Fruit fly (Drosophila melanogaster) whole organism, embryonic: ENCODE data around the gene CRIF.

ENCODE experiments used
- Adf1 ChIP-seq: fragments of 200-800 bp; sonication (Bioruptor generic); IDR thresholded peaks from 2 replicates; pipeline ENCODE4 v1.3.6; 2022; ENCODE audit warnings: missing biosample characterization, missing genetic modification characterization
- CG10147 ChIP-seq: fragments of 200-800 bp; sonication (Bioruptor generic); optimal IDR thresholded peaks from 2 replicates; lab custom pipeline; 2019; ENCODE audit warnings: missing biosample characterization, mild to moderate bottlenecking, missing genetic modification characterization, moderate library complexity
- CG10321 ChIP-seq: fragments of 200-800 bp; sonication (Bioruptor generic); IDR thresholded peaks from 2 replicates; pipeline ENCODE4 v1.3.6; 2022; ENCODE audit warnings: missing biosample characterization, missing genetic modification characterization
- CG10979 ChIP-seq: fragments of 200-800 bp; sonication (Bioruptor generic); optimal IDR thresholded peaks from 2 replicates; lab custom pipeline; 2018; ENCODE audit warnings: missing biosample characterization, mild to moderate bottlenecking, missing genetic modification characterization, moderate library complexity
- CG13775 ChIP-seq: fragments of 200-800 bp; sonication (Bioruptor generic); optimal IDR thresholded peaks from 3 replicates; lab custom pipeline; 2017; ENCODE audit warnings: missing biosample characterization, mild to moderate bottlenecking, missing genetic modification characterization
- CG15011 ChIP-seq: fragments of 200-800 bp; sonication (Bioruptor generic); optimal IDR thresholded peaks from 3 replicates; lab custom pipeline; 2018; ENCODE audit warnings: missing biosample characterization, mild to moderate bottlenecking, missing genetic modification characterization
- CG17802 ChIP-seq: fragments of 200-800 bp; sonication (Bioruptor generic); optimal IDR thresholded peaks from 2 replicates; lab custom pipeline; 2018; ENCODE audit warnings: missing biosample characterization, mild to moderate bottlenecking, missing genetic modification characterization, moderate library complexity
- CG2199 ChIP-seq: fragments of 200-800 bp; sonication (Bioruptor generic); IDR thresholded peaks from 3 replicates; pipeline ENCODE4 v1.3.6; 2022; ENCODE audit warnings: missing biosample characterization, missing genetic modification characterization
- CG3163 ChIP-seq: fragments of 200-800 bp; sonication (Bioruptor generic); optimal IDR thresholded peaks from 3 replicates; lab custom pipeline; 2016; ENCODE audit warnings: missing biosample characterization, missing genetic modification characterization
- CG34224 ChIP-seq: fragments of 200-800 bp; sonication (Bioruptor generic); IDR thresholded peaks from 3 replicates; pipeline ENCODE4 v1.3.6; 2022; ENCODE audit warnings: missing biosample characterization, missing genetic modification characterization; ENCODE audit not compliant: partially characterized antibody
- CG4707 ChIP-seq: fragments of 200-800 bp; sonication (Bioruptor generic); optimal IDR thresholded peaks from 2 replicates; lab custom pipeline; 2018; ENCODE audit warnings: missing biosample characterization, mild to moderate bottlenecking, missing genetic modification characterization, moderate library complexity
- CG6791 ChIP-seq: fragments of 200-800 bp; sonication (Bioruptor generic); IDR thresholded peaks from 3 replicates; pipeline ENCODE4 v1.3.6; 2022; ENCODE audit warnings: missing biosample characterization, missing genetic modification characterization; ENCODE audit not compliant: partially characterized antibody
- CG7987 ChIP-seq: fragments of 200-800 bp; sonication (Bioruptor generic); optimal IDR thresholded peaks from 2 replicates; lab custom pipeline; 2018; ENCODE audit warnings: missing biosample characterization, mild to moderate bottlenecking, missing genetic modification characterization, moderate library complexity
- Deaf1 ChIP-seq: fragments of 200-800 bp; optimal IDR thresholded peaks from 3 replicates; lab custom pipeline; 2019; ENCODE audit warnings: missing biosample characterization, mild to moderate bottlenecking, missing genetic modification characterization, moderate library complexity
- Dfd ChIP-seq, 2 experiments: fragments of >200 bp; optimal IDR thresholded peaks; 2 replicates each; lab custom pipeline; 2017; ENCODE audit warnings: missing biosample characterization in 2 of 2, missing genetic modification characterization in 2 of 2
- Dll ChIP-seq: fragments of 200-800 bp; sonication (Bioruptor generic); IDR thresholded peaks from 4 replicates; pipeline ENCODE4 v1.3.6; 2022; ENCODE audit warnings: missing biosample characterization, missing genetic modification characterization; ENCODE audit not compliant: partially characterized antibody
- Hmx ChIP-seq: fragments of 200-800 bp; sonication (Bioruptor generic); optimal IDR thresholded peaks from 2 replicates; lab custom pipeline; 2016; ENCODE audit warnings: missing biosample characterization, missing genetic modification characterization
- Jarid2 ChIP-seq: fragments of 200-800 bp; sonication (Bioruptor generic); optimal IDR thresholded peaks from 3 replicates; lab custom pipeline; 2017; ENCODE audit warnings: mild to moderate bottlenecking, missing biosample characterization, missing genetic modification reagents, missing genetic modification characterization
- Nf-YA ChIP-seq: fragments of 200-800 bp; sonication (Bioruptor generic); IDR thresholded peaks from 2 replicates; pipeline ENCODE4 v1.3.6; 2022; ENCODE audit warnings: missing biosample characterization, missing genetic modification characterization
- Nf-YB ChIP-seq: fragments of 200-800 bp; sonication (Bioruptor generic); optimal IDR thresholded peaks from 3 replicates; lab custom pipeline; 2019; ENCODE audit warnings: missing biosample characterization, mild to moderate bottlenecking, missing genetic modification characterization, moderate library complexity
- Nf-YC ChIP-seq: fragments of 200-800 bp; optimal IDR thresholded peaks from 3 replicates; lab custom pipeline; 2019; ENCODE audit warnings: missing biosample characterization, mild to moderate bottlenecking, missing genetic modification characterization, moderate library complexity
- Sin3A ChIP-seq: fragments of >200 bp; optimal IDR thresholded peaks from 2 replicates; lab custom pipeline; 2018
- Trl ChIP-seq, 3 experiments: fragments of >200 bp in 2 of 3; fragments of 200-800 bp in 1 of 3; sonication (Bioruptor generic) in 1 of 3; optimal IDR thresholded peaks; 2 replicates in 1 of 3; 3 replicates in 2 of 3; lab custom pipeline; 2016 to 2017; ENCODE audit warnings: missing biosample characterization in 1 of 3, missing genetic modification characterization in 1 of 3
- ase ChIP-seq: fragments of 200-800 bp; sonication (Bioruptor generic); IDR thresholded peaks from 3 replicates; pipeline ENCODE4 v1.3.6; 2022; ENCODE audit warnings: missing biosample characterization, missing genetic modification characterization
- cg ChIP-seq: fragments of 200-800 bp; sonication (Bioruptor generic); optimal IDR thresholded peaks from 3 replicates; lab custom pipeline; 2019; ENCODE audit warnings: missing biosample characterization, mild to moderate bottlenecking, missing genetic modification characterization, moderate library complexity
- chinmo ChIP-seq: fragments of 200-800 bp; sonication (Bioruptor generic); IDR thresholded peaks from 4 replicates; pipeline ENCODE4 v1.3.6; 2022; ENCODE audit warnings: missing biosample characterization, missing genetic modification characterization; ENCODE audit not compliant: partially characterized antibody
- grn ChIP-seq: fragments of 200-800 bp; sonication (Bioruptor generic); optimal IDR thresholded peaks from 3 replicates; lab custom pipeline; 2017; ENCODE audit warnings: missing biosample characterization, missing genetic modification characterization
- hbn ChIP-seq: fragments of 200-800 bp; sonication (Bioruptor generic); IDR thresholded peaks from 2 replicates; pipeline ENCODE4 v1.3.6; 2022; ENCODE audit warnings: missing biosample characterization, missing genetic modification characterization; ENCODE audit not compliant: partially characterized antibody
- lilli ChIP-seq: fragments of 200-800 bp; sonication (Bioruptor generic); optimal IDR thresholded peaks from 3 replicates; lab custom pipeline; 2016; ENCODE audit warnings: missing biosample characterization, missing genetic modification characterization
- nom ChIP-seq: fragments of 200-800 bp; sonication (Bioruptor generic); optimal IDR thresholded peaks from 2 replicates; lab custom pipeline; 2017; ENCODE audit warnings: missing biosample characterization, missing genetic modification characterization, mild to moderate bottlenecking, moderate library complexity, missing genetic modification reagents
- peb ChIP-seq: fragments of 200-800 bp; sonication (Bioruptor generic); IDR thresholded peaks from 2 replicates; pipeline ENCODE4 v1.3.6; 2022; ENCODE audit warnings: missing biosample characterization, missing genetic modification characterization
- pros ChIP-seq: fragments of 200-800 bp; sonication (Bioruptor generic); optimal IDR thresholded peaks from 3 replicates; lab custom pipeline; 2019; ENCODE audit warnings: missing biosample characterization, mild to moderate bottlenecking, missing genetic modification characterization, moderate library complexity
- row ChIP-seq: fragments of 200-800 bp; sonication (Bioruptor generic); IDR thresholded peaks from 3 replicates; pipeline ENCODE4 v1.3.6; 2022; ENCODE audit warnings: missing biosample characterization, missing genetic modification characterization
- seq ChIP-seq: fragments of 200-800 bp; sonication (Bioruptor generic); IDR thresholded peaks from 2 replicates; pipeline ENCODE4 v1.3.6; 2022; ENCODE audit warnings: missing biosample characterization, missing genetic modification characterization
- sim ChIP-seq: fragments of 200-800 bp; sonication (Bioruptor generic); IDR thresholded peaks from 2 replicates; pipeline ENCODE4 v1.3.6; 2022; ENCODE audit warnings: missing biosample characterization, missing genetic modification characterization
- sqz ChIP-seq: fragments of 200-800 bp; sonication (Bioruptor generic); optimal IDR thresholded peaks from 3 replicates; lab custom pipeline; 2018; ENCODE audit warnings: missing biosample characterization, mild to moderate bottlenecking, missing genetic modification characterization
- twi ChIP-seq: fragments of 200-800 bp; optimal IDR thresholded peaks from 2 replicates; lab custom pipeline; 2019; ENCODE audit warnings: missing biosample characterization, mild to moderate bottlenecking, missing genetic modification characterization, moderate library complexity
- unc-4 ChIP-seq: fragments of 200-800 bp; sonication (Bioruptor generic); IDR thresholded peaks from 2 replicates; pipeline ENCODE4 v1.3.6; 2022; ENCODE audit warnings: missing biosample characterization, missing genetic modification characterization; ENCODE audit not compliant: partially characterized antibody
- yki ChIP-seq: fragments of >200 bp; optimal IDR thresholded peaks from 3 replicates; lab custom pipeline; 2018
- z ChIP-seq: fragments of 200-800 bp; sonication (Bioruptor generic); IDR thresholded peaks from 3 replicates; pipeline ENCODE4 v1.3.6; 2022; ENCODE audit warnings: missing biosample characterization, missing genetic modification characterization
- zen2 ChIP-seq: fragments of 200-800 bp; sonication (Bioruptor generic); IDR thresholded peaks from 3 replicates; pipeline ENCODE4 v1.3.6; 2022; ENCODE audit warnings: missing biosample characterization, missing genetic modification characterization; ENCODE audit not compliant: partially characterized antibody

The CRIF gene

dm6 chr3L:21598337-21598736 lies 29.6 kb upstream of the CRIF start:
- 0 out of 3 replicates have a peak, but pooled peaks have one; percentile 28 for TF ChIP-seq CG2199 (GFP tag; lab: Robert Waterston, UW)
- TF ChIP-seq lilli (GFP tag; lab: Kevin White, UChicago), result no peak
- TF ChIP-seq Trl (optimal IDR thresholded peaks at IDR 0.05; lab: Kevin White, UChicago), result peak; percentile 41 to 86
- TF ChIP-seq Trl (GFP tag; optimal IDR thresholded peaks at IDR 0.05; lab: Kevin White, UChicago), result no peak
- peak; percentile 55; the same call in 1 of the 3 replicates for TF ChIP-seq CG34224 (GFP tag; lab: Robert Waterston, UW)
- TF ChIP-seq z (GFP tag; lab: Robert Waterston, UW), result 0 out of 3 replicates have a peak, but pooled peaks have one; percentile 6
- no peak for TF ChIP-seq CG10147 (GFP tag; lab: Kevin White, UChicago)
- peak; percentile 98 for TF ChIP-seq CG3163 (GFP tag; lab: Kevin White, UChicago)
- 0 out of 3 replicates have a peak, but pooled peaks have one; percentile 15 for TF ChIP-seq row (GFP tag; lab: Robert Waterston, UW)
- peak; percentile 20; the same call in 1 of the 2 replicates for TF ChIP-seq peb (GFP tag; lab: Robert Waterston, UW)
- TF ChIP-seq CG13775, result peak; percentile 51
- TF ChIP-seq ase (GFP tag; lab: Robert Waterston, UW), result no peak
- TF ChIP-seq Sin3A (lab: Kevin White, UChicago), result no peak
- no peak for TF ChIP-seq sqz
- peak in 1 of 2 experiments; percentile 25 for TF ChIP-seq Dfd (GFP tag; optimal IDR thresholded peaks at IDR 0.05; lab: Kevin White, UChicago)
- peak; percentile 92 for TF ChIP-seq cg
- no peak for TF ChIP-seq Hmx
- 0 out of 2 replicates have a peak, but pooled peaks have one; percentile 21 for TF ChIP-seq CG10321 (GFP tag; lab: Robert Waterston, UW)
- no peak for TF ChIP-seq sim (GFP tag; lab: Robert Waterston, UW)
- TF ChIP-seq CG7987 (GFP tag; lab: Kevin White, UChicago), result no peak
- 0 out of 4 replicates have a peak, but pooled peaks have one; percentile 45 for TF ChIP-seq chinmo (GFP tag; lab: Robert Waterston, UW)
- TF ChIP-seq seq (GFP tag; lab: Robert Waterston, UW), result peak; percentile 85; the same call in 1 of the 2 replicates
- TF ChIP-seq grn (GFP tag; lab: Kevin White, UChicago), result peak; percentile 7
- no peak for TF ChIP-seq CG15011 (GFP tag; lab: Kevin White, UChicago)
- 0 out of 3 replicates have a peak, but pooled peaks have one; percentile 30 for TF ChIP-seq CG6791 (GFP tag; lab: Robert Waterston, UW)
- TF ChIP-seq nom (GFP tag; lab: Kevin White, UChicago), result peak; percentile 4
- no peak for TF ChIP-seq CG17802 (tag; lab: Kevin White, UChicago)
- TF ChIP-seq Adf1 (GFP tag; lab: Robert Waterston, UW), result peak; percentile 86
- TF ChIP-seq CG10979 (tag; lab: Kevin White, UChicago), result no peak
- peak; percentile 9 for TF ChIP-seq pros (GFP tag; lab: Kevin White, UChicago)
- peak; percentile 27; the same call in 1 of the 2 replicates for TF ChIP-seq hbn
- TF ChIP-seq Deaf1 (tag; lab: Kevin White, UChicago), result peak; percentile 92
- peak; percentile 28; the same call in 1 of the 2 replicates for TF ChIP-seq unc-4 (GFP tag; lab: Robert Waterston, UW)
- TF ChIP-seq Jarid2 (GFP tag; lab: Kevin White, UChicago), result peak; percentile 38
- 0 out of 4 replicates have a peak, but pooled peaks have one; percentile 33 for TF ChIP-seq Dll
- peak; percentile 15 for TF ChIP-seq CG4707 (GFP tag; lab: Kevin White, UChicago)
- TF ChIP-seq twi, result peak; percentile 23
- TF ChIP-seq yki (lab: Kevin White, UChicago), result peak; percentile 35
- TF ChIP-seq Nf-YB, result peak; percentile 96
- 0 out of 2 replicates have a peak, but pooled peaks have one; percentile 5 for TF ChIP-seq Nf-YA (GFP tag; lab: Robert Waterston, UW)
- peak; percentile 38; the same call in 2 of the 3 replicates for TF ChIP-seq zen2 (GFP tag; lab: Robert Waterston, UW)
- TF ChIP-seq Nf-YC (tag; lab: Kevin White, UChicago), result peak; percentile 97
